Fruit fly (Drosophila melanogaster) whole organism, pupa: ENCODE data around the gene CG13312.
A peak's percentile ranks its signal among the peaks of the same experiment; 100 is the strongest.

Experiments
- CG10348 ChIP-seq: fragments of 200-800 bp; sonication (Bioruptor generic); IDR thresholded peaks from 2 replicates; pipeline ENCODE4 v1.3.6; 2022; ENCODE audit warnings: missing biosample characterization, missing genetic modification characterization
- CG13204 ChIP-seq: fragments of 200-800 bp; sonication (Bioruptor generic); optimal IDR thresholded peaks from 2 replicates; lab custom pipeline; 2018; ENCODE audit warnings: missing biosample characterization, mild to moderate bottlenecking, missing genetic modification characterization, moderate library complexity
- CG17806 ChIP-seq: fragments of 200-800 bp; sonication (Bioruptor generic); optimal IDR thresholded peaks from 2 replicates; lab custom pipeline; 2018; ENCODE audit warnings: missing biosample characterization, mild to moderate bottlenecking, missing genetic modification characterization, moderate library complexity
- CG4496 ChIP-seq: fragments of 200-800 bp; sonication (Bioruptor generic); IDR thresholded peaks from 3 replicates; pipeline ENCODE4 v1.3.6; 2022; ENCODE audit warnings: missing biosample characterization, missing genetic modification characterization
- CG8301 ChIP-seq: fragments of 200-800 bp; sonication (Bioruptor generic); optimal IDR thresholded peaks from 2 replicates; lab custom pipeline; 2018; ENCODE audit warnings: missing biosample characterization, mild to moderate bottlenecking, missing genetic modification characterization
- CG9948 ChIP-seq: fragments of 200-800 bp; sonication (Bioruptor generic); optimal IDR thresholded peaks from 2 replicates; lab custom pipeline; 2018; ENCODE audit warnings: missing biosample characterization, mild to moderate bottlenecking, missing genetic modification characterization, moderate library complexity
- D1 ChIP-seq: fragments of 200-800 bp; sonication (Bioruptor generic); optimal IDR thresholded peaks from 2 replicates; lab custom pipeline; 2018; ENCODE audit warnings: missing biosample characterization, mild to moderate bottlenecking, missing genetic modification characterization, moderate library complexity
- Ets98B ChIP-seq: fragments of 200-800 bp; sonication (Bioruptor generic); IDR thresholded peaks from 2 replicates; pipeline ENCODE4 v1.3.6; 2022; ENCODE audit warnings: missing biosample characterization, missing genetic modification characterization
- Pif1B ChIP-seq: fragments of 200-800 bp; sonication (Bioruptor generic); optimal IDR thresholded peaks from 3 replicates; lab custom pipeline; 2016; ENCODE audit warnings: missing biosample characterization, missing genetic modification characterization

- TF ChIP-seq CG13204 (GFP tag; lab: Kevin White, UChicago) = no peak
- TF ChIP-seq Ets98B (GFP tag; lab: Robert Waterston, UW) = peak; percentile 96
- peak; percentile 66 for TF ChIP-seq CG9948 (tag; lab: Kevin White, UChicago)
- TF ChIP-seq CG8301 (tag; lab: Kevin White, UChicago) = peak; percentile 85
- no peak for TF ChIP-seq D1 (tag; lab: Kevin White, UChicago)
- peak; percentile 32 for TF ChIP-seq Pif1B
- peak; percentile 96 for TF ChIP-seq CG4496 (GFP tag; lab: Robert Waterston, UW)
- TF ChIP-seq CG10348 (GFP tag; lab: Robert Waterston, UW) = peak; percentile 66
- peak; percentile 71 for TF ChIP-seq CG17806 (tag; lab: Kevin White, UChicago)
Measured at dm6 chr3L:8765493-8765892, 41.5 kb downstream of the CG13312 start.
